Worm (Caenorhabditis elegans): ENCODE data around the gene C56G2.5.

ce11 chrIII:6358704-6359103 lies 34.7 kb upstream of the C56G2.5 start:
- no peak for TF ChIP-seq flt-1 (GFP tag; IDR thresholded peaks at IDR 0.05)
- TF ChIP-seq cog-1 (tag; optimal IDR thresholded peaks at IDR 0.05): no peak
- TF ChIP-seq ztf-23 (GFP tag; IDR thresholded peaks at IDR 0.05): no peak
- TF ChIP-seq tab-1 (GFP tag; IDR thresholded peaks at IDR 0.05): no peak
- no peak for TF ChIP-seq T22C8.4 (GFP tag; IDR thresholded peaks at IDR 0.05)
- TF ChIP-seq klf-2 (GFP tag; conservative IDR thresholded peaks at IDR 0.05): no peak
- TF ChIP-seq med-1 (GFP tag; optimal IDR thresholded peaks at IDR 0.05; ENCODE audit: insufficient read depth): no peak
- no peak for TF ChIP-seq ref-1 (GFP tag; conservative IDR thresholded peaks at IDR 0.05)
- TF ChIP-seq ztf-29 (GFP tag; IDR thresholded peaks at IDR 0.05): no peak

Data from whole organism, midembryonic.